Worm (Caenorhabditis elegans) whole organism, late embryonic: ENCODE measurements around the gene T15B7.14.
A peak's percentile ranks its signal among the peaks of the same experiment; 100 is the strongest.

Experiments
- F13H6.1 ChIP-seq: sonication (generic microtip); optimal IDR thresholded peaks from 2 replicates; lab custom pipeline; 2016; ENCODE audit warnings: missing genetic modification characterization, missing compliant biosample characterization
- T23F11.4 ChIP-seq: fragments of 200-800 bp; sonication (Bioruptor generic); optimal IDR thresholded peaks from 2 replicates; lab custom pipeline; 2018; ENCODE audit warnings: mild to moderate bottlenecking, missing genetic modification characterization, missing compliant biosample characterization
- ahr-1 ChIP-seq: sonication (generic microtip); optimal IDR thresholded peaks from 2 replicates; lab custom pipeline; 2016; ENCODE audit warnings: missing genetic modification characterization, missing compliant biosample characterization
- ceh-18 ChIP-seq: sonication (generic microtip); optimal IDR thresholded peaks from 2 replicates; lab custom pipeline; 2016; ENCODE audit warnings: missing genetic modification characterization, missing compliant biosample characterization
- ceh-19 ChIP-seq: fragments of 200-800 bp; sonication (Bioruptor generic); optimal IDR thresholded peaks from 2 replicates; lab custom pipeline; 2018; ENCODE audit warnings: mild to moderate bottlenecking, missing genetic modification characterization, missing compliant biosample characterization
- ceh-2 ChIP-seq: sonication (generic microtip); optimal IDR thresholded peaks from 2 replicates; lab custom pipeline; 2016; ENCODE audit warnings: missing genotype, missing genetic modification characterization, missing compliant biosample characterization
- ceh-22 ChIP-seq: sonication (generic microtip); optimal IDR thresholded peaks from 2 replicates; lab custom pipeline; 2017; ENCODE audit warnings: missing biosample characterization, missing genetic modification characterization
- ceh-24 ChIP-seq: sonication (generic microtip); optimal IDR thresholded peaks from 2 replicates; lab custom pipeline; 2016; ENCODE audit warnings: mild to moderate bottlenecking, missing genetic modification characterization, missing compliant biosample characterization
- ceh-30 ChIP-seq: fragments of 150-350 bp; optimal IDR thresholded peaks from 2 replicates; lab custom pipeline; 2014; ENCODE audit warnings: missing biosample characterization, missing genetic modification characterization
- ceh-31 ChIP-seq: sonication (generic microtip); optimal IDR thresholded peaks from 2 replicates; lab custom pipeline; 2016; ENCODE audit warnings: missing genetic modification characterization, missing compliant biosample characterization
- ceh-34 ChIP-seq: sonication (generic microtip); optimal IDR thresholded peaks from 2 replicates; lab custom pipeline; 2016; ENCODE audit warnings: mild to moderate bottlenecking, missing genetic modification characterization, missing compliant biosample characterization
- ceh-45 ChIP-seq: fragments of 200-800 bp; sonication (Bioruptor generic); IDR thresholded peaks from 2 replicates; pipeline ENCODE4 v1.3.6; 2022; ENCODE audit warnings: missing genetic modification reagents, missing genetic modification characterization, missing compliant biosample characterization
- ceh-6 ChIP-seq: fragments of 200-800 bp; sonication (Bioruptor generic); optimal IDR thresholded peaks from 2 replicates; lab custom pipeline; 2018; ENCODE audit warnings: mild to moderate bottlenecking, missing genetic modification characterization, missing compliant biosample characterization
- ets-4 ChIP-seq: sonication (generic microtip); optimal IDR thresholded peaks from 2 replicates; lab custom pipeline; 2016; ENCODE audit warnings: missing genetic modification characterization, missing compliant biosample characterization
- eyg-1 ChIP-seq: sonication (generic microtip); optimal IDR thresholded peaks from 2 replicates; lab custom pipeline; 2016; ENCODE audit warnings: missing genotype, missing genetic modification characterization, missing compliant biosample characterization
- fkh-10 ChIP-seq: fragments of 150-350 bp; optimal IDR thresholded peaks from 2 replicates; lab custom pipeline; 2014; ENCODE audit warnings: missing biosample characterization, missing genetic modification reagents, missing genetic modification characterization
- fkh-6 ChIP-seq: sonication (generic microtip); optimal IDR thresholded peaks from 2 replicates; lab custom pipeline; 2016; ENCODE audit warnings: missing genetic modification characterization, missing compliant biosample characterization
- hlh-13 ChIP-seq: fragments of 200-800 bp; sonication (Bioruptor generic); optimal IDR thresholded peaks from 2 replicates; lab custom pipeline; 2018; ENCODE audit warnings: mild to moderate bottlenecking, missing genetic modification characterization, missing compliant biosample characterization
- hlh-15 ChIP-seq: sonication (generic microtip); optimal IDR thresholded peaks from 2 replicates; lab custom pipeline; 2016; ENCODE audit warnings: missing genetic modification characterization, missing compliant biosample characterization
- hlh-30 ChIP-seq: sonication (generic microtip); optimal IDR thresholded peaks from 2 replicates; lab custom pipeline; 2017; ENCODE audit warnings: antibody characterized with exemption, missing genetic modification characterization, missing compliant biosample characterization; ENCODE audit not compliant: insufficient read depth
- hlh-8 ChIP-seq: sonication (generic microtip); optimal IDR thresholded peaks from 2 replicates; lab custom pipeline; 2016; ENCODE audit warnings: missing genotype, missing genetic modification characterization, missing compliant biosample characterization
- lim-6 ChIP-seq: sonication (generic microtip); optimal IDR thresholded peaks from 2 replicates; lab custom pipeline; 2016; ENCODE audit warnings: missing genetic modification characterization, missing compliant biosample characterization
- nfya-1 ChIP-seq: sonication (generic microtip); optimal IDR thresholded peaks from 2 replicates; lab custom pipeline; 2017; ENCODE audit warnings: missing genetic modification characterization, mild to moderate bottlenecking, missing compliant biosample characterization, antibody characterized with exemption, moderate library complexity
- nhr-232 ChIP-seq: sonication (generic microtip); optimal IDR thresholded peaks from 2 replicates; lab custom pipeline; 2016; ENCODE audit warnings: missing genetic modification characterization, missing compliant biosample characterization
- odd-2 ChIP-seq: sonication (generic microtip); optimal IDR thresholded peaks from 2 replicates; lab custom pipeline; 2017; ENCODE audit warnings: antibody characterized with exemption, mild to moderate bottlenecking, missing genetic modification characterization, missing compliant biosample characterization
- pax-1 ChIP-seq: fragments of 150-350 bp; optimal IDR thresholded peaks from 2 replicates; lab custom pipeline; 2014; ENCODE audit warnings: missing biosample characterization, missing genetic modification characterization
- pha-2 ChIP-seq: sonication (generic microtip); optimal IDR thresholded peaks from 2 replicates; lab custom pipeline; 2017; ENCODE audit warnings: mild to moderate bottlenecking, missing genetic modification characterization, missing compliant biosample characterization
- pha-4 ChIP-seq: fragments of 150-350 bp; optimal IDR thresholded peaks from 2 replicates; lab custom pipeline; 2018; ENCODE audit warnings: missing biosample characterization, missing genetic modification reagents, missing genetic modification characterization
- pros-1 ChIP-seq: fragments of 150-350 bp; optimal IDR thresholded peaks from 2 replicates; lab custom pipeline; 2014; ENCODE audit warnings: missing biosample characterization, missing genetic modification reagents, missing genetic modification characterization
- ref-2 ChIP-seq: sonication (generic microtip); optimal IDR thresholded peaks from 2 replicates; lab custom pipeline; 2016; ENCODE audit warnings: missing genetic modification characterization, missing compliant biosample characterization
- sox-2 ChIP-seq: fragments of 200-800 bp; sonication (Bioruptor generic); IDR thresholded peaks from 2 replicates; pipeline ENCODE4 v1.3.6; 2022; ENCODE audit warnings: missing genetic modification reagents, missing genetic modification characterization, missing compliant biosample characterization
- syd-9 ChIP-seq: sonication (generic microtip); optimal IDR thresholded peaks from 2 replicates; lab custom pipeline; 2016; ENCODE audit warnings: mild to moderate bottlenecking, missing genetic modification characterization, moderate library complexity, missing compliant biosample characterization
- tbx-7 ChIP-seq: sonication (generic microtip); optimal IDR thresholded peaks from 2 replicates; lab custom pipeline; 2016; ENCODE audit warnings: missing genotype, missing genetic modification characterization, missing compliant biosample characterization
- ttx-3 ChIP-seq: sonication (generic microtip); optimal IDR thresholded peaks from 2 replicates; lab custom pipeline; 2016; ENCODE audit warnings: missing genetic modification reagents, missing genetic modification characterization, missing compliant biosample characterization
- unc-42 ChIP-seq: sonication (generic microtip); optimal IDR thresholded peaks from 2 replicates; lab custom pipeline; 2016; ENCODE audit warnings: missing genotype, missing genetic modification characterization, missing compliant biosample characterization
- unc-55 ChIP-seq: sonication (generic microtip); optimal IDR thresholded peaks from 2 replicates; lab custom pipeline; 2017; ENCODE audit warnings: missing biosample characterization, missing genetic modification reagents, missing genetic modification characterization
- unc-86 ChIP-seq: sonication (generic microtip); optimal IDR thresholded peaks from 2 replicates; lab custom pipeline; 2016; ENCODE audit warnings: missing genetic modification characterization, missing compliant biosample characterization
- zip-5 ChIP-seq: sonication (generic microtip); optimal IDR thresholded peaks from 2 replicates; lab custom pipeline; 2016; ENCODE audit warnings: missing genetic modification characterization, missing compliant biosample characterization

Gene T15B7.14

ce11 chrV:6879490-6879889 lies 44.3 kb upstream of the T15B7.14 start (continued):
- TF ChIP-seq ceh-24 (tag; lab: Kevin White, UChicago) (no peak), ets-4 (peak; percentile 3), hlh-13 (no peak), pros-1 (tag; lab: Kevin White, UChicago) (peak; percentile 98), tbx-7 (tag; lab: Kevin White, UChicago) (no peak), ttx-3 (tag; lab: Kevin White, UChicago) (no peak), lim-6 (peak; percentile 59), pha-4 (tag; lab: Kevin White, UChicago) (no peak), pha-2 (no peak), ceh-30 (no peak), ceh-18 (tag; lab: Kevin White, UChicago) (peak; percentile 89), zip-5 (tag; lab: Kevin White, UChicago) (peak; percentile 5), hlh-8 (tag; lab: Kevin White, UChicago) (peak; percentile 59), unc-42 (tag; lab: Kevin White, UChicago) (peak; percentile 86), syd-9 (peak; percentile 89), odd-2 (tag; lab: Kevin White, UChicago) (no peak), ahr-1 (tag; lab: Kevin White, UChicago) (peak; percentile 2), ceh-34 (tag; lab: Kevin White, UChicago) (peak; percentile 92), hlh-15 (tag; lab: Kevin White, UChicago) (no peak)
- TF ChIP-seq, all 69 proteins: peak for 39

ce11 chrV:6878559-6878958 lies 43.4 kb upstream of the T15B7.14 start:
- no peak for TF ChIP-seq pha-2
- no peak for TF ChIP-seq ceh-2 (tag; lab: Kevin White, UChicago)
- no peak for TF ChIP-seq nfya-1
- TF ChIP-seq fkh-10 (GFP tag; lab: Kevin White, UChicago): no peak
- no peak for TF ChIP-seq sox-2 (GFP tag; lab: Robert Waterston, UW)
- no peak for TF ChIP-seq unc-86 (tag; lab: Kevin White, UChicago)
- TF ChIP-seq unc-42 (tag; lab: Kevin White, UChicago): no peak
- TF ChIP-seq, all 69 proteins: peak for 0

- TF ChIP-seq eyg-1 (no peak), ahr-1 (tag; lab: Kevin White, UChicago) (no peak), unc-55 (GFP tag; lab: Kevin White, UChicago) (no peak), ceh-45 (GFP tag; lab: Robert Waterston, UW) (no peak), ref-2 (tag; lab: Kevin White, UChicago) (no peak), odd-2 (tag; lab: Kevin White, UChicago) (no peak), pax-1 (tag; lab: Kevin White, UChicago) (no peak), hlh-30 (no peak), hlh-15 (tag; lab: Kevin White, UChicago) (no peak), ets-4 (no peak), ceh-31 (tag; lab: Kevin White, UChicago) (no peak), syd-9 (no peak), fkh-6 (tag; lab: Kevin White, UChicago) (no peak), F13H6.1 (tag; lab: Kevin White, UChicago) (no peak), T23F11.4 (GFP tag; lab: Kevin White, UChicago) (no peak), ceh-18 (tag; lab: Kevin White, UChicago) (no peak), ceh-22 (tag; lab: Kevin White, UChicago) (no peak), ceh-19 (no peak), ceh-6 (GFP tag; lab: Kevin White, UChicago) (no peak), nhr-232 (tag; lab: Kevin White, UChicago) (no peak)
Measured at ce11 chrV:6876763-6877515, 41.8 kb upstream of the T15B7.14 start.
